Worm (Caenorhabditis elegans) whole organism, L2 larva: Measurements from ENCODE around the gene nlp-11.

ENCODE experiments used
- R02D3.7 ChIP-seq: fragments of 150-350 bp; optimal IDR thresholded peaks from 2 replicates; lab custom pipeline; 2014; ENCODE audit warnings: missing biosample characterization, missing genetic modification characterization
- blmp-1 ChIP-seq: sonication (generic microtip); optimal IDR thresholded peaks from 2 replicates; lab custom pipeline; 2017; ENCODE audit warnings: missing genetic modification characterization, mild to moderate bottlenecking, missing compliant biosample characterization, antibody characterized with exemption, moderate library complexity; ENCODE audit not compliant: insufficient read depth
- nhr-129 ChIP-seq: fragments of 150-350 bp; optimal IDR thresholded peaks from 2 replicates; lab custom pipeline; 2014; ENCODE audit warnings: missing biosample characterization, missing genetic modification characterization
- nhr-25 ChIP-seq: fragments of 150-350 bp; sonication (generic microtip); optimal IDR thresholded peaks from 3 replicates; lab custom pipeline; 2014; ENCODE audit warnings: missing biosample characterization, missing genetic modification characterization
- skn-1 ChIP-seq: sonication (generic microtip); optimal IDR thresholded peaks from 2 replicates; lab custom pipeline; 2017; ENCODE audit warnings: missing biosample characterization, missing genetic modification characterization

DNA sequence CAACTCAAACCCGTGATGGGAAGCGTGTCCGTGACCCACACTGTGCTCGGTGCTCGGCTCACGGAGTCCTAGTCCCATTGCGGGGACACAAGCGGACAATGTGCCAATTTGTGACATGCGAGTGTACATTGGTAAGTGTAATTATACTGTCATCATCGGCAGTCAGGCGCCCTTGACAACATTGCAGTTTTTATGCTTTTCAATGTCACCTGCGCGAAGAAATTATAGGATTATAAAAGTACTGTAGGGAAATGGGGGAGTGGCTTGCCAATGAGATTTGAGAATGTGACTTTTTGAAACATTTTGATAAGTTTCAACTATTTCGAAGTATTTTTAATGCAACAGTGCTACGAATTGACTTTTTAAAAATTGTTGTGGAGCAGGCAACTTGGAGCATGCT lies 44.0 kb upstream of the nlp-11 start:
- TF ChIP-seq R02D3.7 (tag; lab: Kevin White, UChicago) (no peak), nhr-129 (no peak), nhr-25 (tag; lab: Kevin White, UChicago) (no peak), skn-1 (no peak), blmp-1 (tag; lab: Kevin White, UChicago) (no peak)
